Fruit fly (Drosophila melanogaster) whole organism, pupa: ENCODE data around the gene Tim17b2.

Experiments
- CG14655 ChIP-seq: fragments of 200-800 bp; sonication (Bioruptor generic); optimal IDR thresholded peaks from 3 replicates; lab custom pipeline; 2017; ENCODE audit warnings: mild to moderate bottlenecking, missing biosample characterization, missing genetic modification reagents, missing genetic modification characterization
- CG15710 ChIP-seq: fragments of 200-800 bp; sonication (Bioruptor generic); optimal IDR thresholded peaks from 2 replicates; lab custom pipeline; 2018; ENCODE audit warnings: missing biosample characterization, mild to moderate bottlenecking, missing genetic modification characterization, moderate library complexity
- CG17806 ChIP-seq: fragments of 200-800 bp; sonication (Bioruptor generic); optimal IDR thresholded peaks from 2 replicates; lab custom pipeline; 2018; ENCODE audit warnings: missing biosample characterization, mild to moderate bottlenecking, missing genetic modification characterization, moderate library complexity
- EcR ChIP-seq: fragments of 200-800 bp; sonication (Bioruptor generic); optimal IDR thresholded peaks from 3 replicates; lab custom pipeline; 2019; ENCODE audit warnings: missing biosample characterization, missing genetic modification characterization, mild to moderate bottlenecking, moderate library complexity, missing genetic modification reagents

- TF ChIP-seq CG15710 (tag; lab: Kevin White, UChicago), result no peak
- no peak for TF ChIP-seq CG14655 (GFP tag; lab: Kevin White, UChicago)
- TF ChIP-seq EcR (GFP tag; lab: Kevin White, UChicago), result no peak
- TF ChIP-seq CG17806 (tag; lab: Kevin White, UChicago), result no peak
These were observed 21.5 kb upstream of the Tim17b2 start for dm6 chr2L:15462998-15463397.
